Fruit fly (Drosophila melanogaster): ENCODE measurements around the gene CG9701.

DNA sequence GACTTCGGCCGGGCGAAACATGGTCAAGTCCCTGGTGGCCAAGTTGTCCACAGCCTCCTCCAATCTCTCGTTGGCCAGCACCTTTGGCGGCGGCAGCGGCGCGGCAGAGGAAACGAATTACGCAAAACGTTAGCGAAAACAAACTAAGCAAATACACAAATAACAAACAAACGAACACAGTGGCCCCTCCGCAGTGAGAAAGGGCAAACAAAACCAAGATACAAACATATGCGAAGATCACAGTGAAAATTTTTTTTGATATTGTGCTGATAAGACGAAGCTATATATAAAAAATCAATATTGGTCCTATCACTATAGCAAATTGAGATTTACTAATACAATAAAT, 19.2 kb upstream of the CG9701 start:
- TF ChIP-seq bab1 (GFP tag; optimal IDR thresholded peaks at IDR 0.05) (no peak), Hr96 (GFP tag; optimal IDR thresholded peaks at IDR 0.05) (no peak), pad (GFP tag; optimal IDR thresholded peaks at IDR 0.05) (peak; percentile 8), CG7045 (GFP tag; optimal IDR thresholded peaks at IDR 0.05) (peak; percentile 36), CG33017 (tag; optimal IDR thresholded peaks at IDR 0.05) (no peak)

Measured in whole organism, adult.